Worm (Caenorhabditis elegans): ENCODE data around the gene rsp-8.

The rsp-8 gene

DNA sequence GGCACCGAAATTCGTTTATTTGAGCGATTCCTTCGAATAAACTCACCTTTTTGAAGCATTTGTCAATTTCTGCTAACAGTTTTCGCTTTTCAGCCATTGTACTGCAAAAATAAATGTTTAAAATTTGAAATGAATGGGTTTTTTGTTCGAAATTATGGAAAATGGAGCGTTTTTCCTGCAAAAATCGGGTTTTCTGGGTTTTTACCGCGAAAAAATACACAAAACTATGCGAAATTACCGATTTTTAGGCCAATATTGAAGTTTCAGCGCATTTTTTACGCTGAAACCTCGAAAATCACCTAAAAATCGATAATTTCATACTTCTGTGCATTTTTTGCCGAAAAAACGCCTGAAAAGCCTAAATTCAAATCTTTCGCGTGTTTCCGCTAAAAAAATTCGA lies 20.1 kb downstream of the rsp-8 start, which contains the start of gene ntl-3:
TSS of gene ntl-3 (minus strand) at position 101 of the 400 bp plus-strand sequence.
- no peak for TF ChIP-seq skn-1 (tag; optimal IDR thresholded peaks at IDR 0.05)
- no peak for TF ChIP-seq ztf-11 (tag; optimal IDR thresholded peaks at IDR 0.05)
- no peak for TF ChIP-seq lin-13 (GFP tag; optimal IDR thresholded peaks at IDR 0.05)
- TF ChIP-seq egl-27 (tag; optimal IDR thresholded peaks at IDR 0.05): no peak
- TF ChIP-seq sem-4 (tag; optimal IDR thresholded peaks at IDR 0.05): no peak
- no peak for TF ChIP-seq Y55F3AM.14 (GFP tag; optimal IDR thresholded peaks at IDR 0.05)
- no peak for TF ChIP-seq C34F6.9 (tag; optimal IDR thresholded peaks at IDR 0.05)
- TF ChIP-seq ztf-4 (tag; optimal IDR thresholded peaks at IDR 0.05): no peak
- no peak for TF ChIP-seq ceh-82 (tag; optimal IDR thresholded peaks at IDR 0.05)
- TF ChIP-seq nhr-77 (tag; optimal IDR thresholded peaks at IDR 0.05): no peak
- no peak for TF ChIP-seq elt-3 (tag; optimal IDR thresholded peaks at IDR 0.05)
- TF ChIP-seq mab-5 (tag; optimal IDR thresholded peaks at IDR 0.05): no peak
- no peak for TF ChIP-seq nhr-11 (tag; optimal IDR thresholded peaks at IDR 0.05)
- no peak for TF ChIP-seq unc-55 (GFP tag; optimal IDR thresholded peaks at IDR 0.05)
- TF ChIP-seq lin-39 (tag; optimal IDR thresholded peaks at IDR 0.05): no peak
- no peak for TF ChIP-seq alr-1 (tag; optimal IDR thresholded peaks at IDR 0.05)

DNA sequence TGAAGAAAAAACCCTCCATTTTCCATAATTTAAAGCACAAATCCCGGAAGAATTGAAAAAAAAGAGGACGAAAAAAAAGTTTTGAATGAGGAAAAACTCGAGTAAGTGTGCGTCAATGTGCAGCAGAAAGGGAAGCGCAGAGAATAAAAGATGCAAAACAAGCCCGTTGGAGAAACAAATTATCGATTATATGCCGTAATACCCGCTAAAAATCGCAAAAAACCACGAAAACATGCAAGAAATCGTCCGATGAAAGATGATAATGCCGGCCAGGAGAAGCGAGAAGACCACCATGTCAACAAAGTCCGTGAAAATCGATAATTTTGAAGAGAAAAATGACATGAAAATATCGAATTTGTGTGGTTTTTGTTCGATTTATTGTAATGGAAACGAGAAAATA lies 20.8 kb downstream of the rsp-8 start:
- TF ChIP-seq R02D3.7 (tag; optimal IDR thresholded peaks at IDR 0.05) (no peak), dmd-4 (tag; optimal IDR thresholded peaks at IDR 0.05) (no peak), ama-1 (optimal IDR thresholded peaks at IDR 0.05) (no peak), nhr-21 (tag; optimal IDR thresholded peaks at IDR 0.05) (no peak), unc-62 (GFP tag; optimal IDR thresholded peaks at IDR 0.05) (no peak), alr-1 (tag; optimal IDR thresholded peaks at IDR 0.05) (no peak), lin-39 (tag; optimal IDR thresholded peaks at IDR 0.05) (no peak), skn-1 (tag; optimal IDR thresholded peaks at IDR 0.05) (no peak), nhr-237 (tag; optimal IDR thresholded peaks at IDR 0.05) (no peak), sma-9 (GFP tag; optimal IDR thresholded peaks at IDR 0.05) (no peak), sma-9 (tag; optimal IDR thresholded peaks at IDR 0.05) (no peak), blmp-1 (tag; optimal IDR thresholded peaks at IDR 0.05; ENCODE audit: insufficient read depth) (no peak), nhr-12 (tag; optimal IDR thresholded peaks at IDR 0.05) (no peak), ceh-16 (tag; optimal IDR thresholded peaks at IDR 0.05) (no peak), fos-1 (tag; optimal IDR thresholded peaks at IDR 0.05) (no peak), Y55F3AM.14 (GFP tag; optimal IDR thresholded peaks at IDR 0.05) (no peak), crh-2 (tag; optimal IDR thresholded peaks at IDR 0.05) (no peak), ZK546.5 (tag; optimal IDR thresholded peaks at IDR 0.05) (no peak), peb-1 (tag; optimal IDR thresholded peaks at IDR 0.05) (no peak)

DNA sequence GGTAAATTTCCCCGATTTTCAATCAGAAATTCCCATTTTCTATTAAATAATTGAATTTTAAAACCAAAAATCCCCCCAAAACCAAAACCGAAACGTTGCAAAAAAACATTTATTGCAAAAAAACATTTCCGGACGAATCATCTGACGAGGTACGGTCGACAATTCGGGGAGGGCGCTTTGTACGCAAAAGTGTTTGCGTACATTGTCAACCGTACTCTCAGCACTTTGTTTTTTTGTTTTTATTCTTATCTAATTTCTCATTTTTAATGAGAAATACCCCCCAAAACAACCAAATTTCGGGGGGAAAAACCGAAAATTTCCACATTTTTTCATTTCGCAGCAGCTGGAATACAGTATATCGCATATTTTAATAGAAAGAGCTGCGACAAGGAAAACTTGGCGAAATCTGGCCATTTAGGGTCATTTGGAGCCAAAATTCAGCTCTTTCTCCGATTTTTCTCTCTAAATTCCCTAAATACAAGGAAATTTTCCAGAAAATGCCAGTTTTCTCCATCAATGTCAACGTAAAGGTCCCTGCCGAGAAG lies 21.5 kb downstream of the rsp-8 start, which contains the start of gene mif-1:
TSS of gene mif-1 (plus strand) at position 495 of the 545 bp plus-strand sequence.
- peak; percentile 64 for TF ChIP-seq unc-55 (GFP tag; optimal IDR thresholded peaks at IDR 0.05)
- TF ChIP-seq C34F6.9 (tag; optimal IDR thresholded peaks at IDR 0.05): peak; percentile 54
- TF ChIP-seq snpc-4 (tag; optimal IDR thresholded peaks at IDR 0.05): no peak
- no peak for TF ChIP-seq ZK546.5 (tag; optimal IDR thresholded peaks at IDR 0.05)
- no peak for TF ChIP-seq ztf-4 (tag; optimal IDR thresholded peaks at IDR 0.05)
- no peak for TF ChIP-seq unc-39 (tag; optimal IDR thresholded peaks at IDR 0.05)
- TF ChIP-seq nhr-23 (tag; optimal IDR thresholded peaks at IDR 0.05): no peak
- TF ChIP-seq fos-1 (tag; optimal IDR thresholded peaks at IDR 0.05): no peak
- no peak for TF ChIP-seq peb-1 (tag; optimal IDR thresholded peaks at IDR 0.05)
- no peak for TF ChIP-seq ceh-82 (tag; optimal IDR thresholded peaks at IDR 0.05)
- TF ChIP-seq nhr-77 (tag; optimal IDR thresholded peaks at IDR 0.05): no peak
- TF ChIP-seq nhr-10 (tag; optimal IDR thresholded peaks at IDR 0.05): no peak
- peak; percentile 36 for TF ChIP-seq gmeb-1 (tag; optimal IDR thresholded peaks at IDR 0.05)
- no peak for TF ChIP-seq nhr-12 (tag; optimal IDR thresholded peaks at IDR 0.05)
- TF ChIP-seq lsy-2 (tag; optimal IDR thresholded peaks at IDR 0.05): peak; percentile 86 to 98
- no peak for TF ChIP-seq mdl-1 (tag; optimal IDR thresholded peaks at IDR 0.05)
- peak; percentile 41 for TF ChIP-seq nhr-129 (tag; optimal IDR thresholded peaks at IDR 0.05)
- no peak for TF ChIP-seq unc-62 (GFP tag; optimal IDR thresholded peaks at IDR 0.05)
- no peak for TF ChIP-seq crh-2 (tag; optimal IDR thresholded peaks at IDR 0.05)
- peak; percentile 32 for TF ChIP-seq lin-13 (GFP tag; optimal IDR thresholded peaks at IDR 0.05)
- no peak for TF ChIP-seq blmp-1 (tag; optimal IDR thresholded peaks at IDR 0.05; ENCODE audit: insufficient read depth)
- no peak for TF ChIP-seq alr-1 (tag; optimal IDR thresholded peaks at IDR 0.05)
- no peak for TF ChIP-seq sma-9 (GFP tag; optimal IDR thresholded peaks at IDR 0.05)
- no peak for TF ChIP-seq sma-9 (tag; optimal IDR thresholded peaks at IDR 0.05)
- no peak for TF ChIP-seq R02D3.7 (tag; optimal IDR thresholded peaks at IDR 0.05)
- TF ChIP-seq zag-1 (tag; optimal IDR thresholded peaks at IDR 0.05): no peak
- TF ChIP-seq sma-3 (GFP tag; optimal IDR thresholded peaks at IDR 0.05): no peak
- TF ChIP-seq mab-5 (tag; optimal IDR thresholded peaks at IDR 0.05): no peak
- TF ChIP-seq ama-1 (optimal IDR thresholded peaks at IDR 0.05): no peak

Data from whole organism, L2 larva.